Worm (Caenorhabditis elegans) whole organism, young adult: ENCODE data around the gene srh-136.

Experiments used
- C06A6.2 ChIP-seq: fragments of 200-800 bp; sonication (Bioruptor generic); conservative IDR thresholded peaks from 2 replicates; pipeline ENCODE4 v1.3.6; 2022; ENCODE audit warnings: missing genetic modification characterization, missing compliant biosample characterization
- F57A8.1 ChIP-seq: fragments of 200-800 bp; sonication (Bioruptor generic); optimal IDR thresholded peaks from 2 replicates; lab custom pipeline; 2018; ENCODE audit warnings: mild to moderate bottlenecking, missing genetic modification characterization, moderate library complexity, missing compliant biosample characterization
- Y95B8A.8 ChIP-seq: fragments of 200-800 bp; sonication (Bioruptor generic); IDR thresholded peaks from 2 replicates; pipeline ENCODE4 v1.3.6; 2022; ENCODE audit warnings: missing genetic modification reagents, missing genetic modification characterization, missing compliant biosample characterization
- aptf-2 ChIP-seq: fragments of 200-800 bp; sonication (Bioruptor generic); conservative IDR thresholded peaks from 2 replicates; pipeline ENCODE4 v1.3.6; 2022; ENCODE audit warnings: missing genetic modification reagents, missing genetic modification characterization, missing compliant biosample characterization
- atf-7 ChIP-seq: sonication (generic microtip); optimal IDR thresholded peaks from 2 replicates; lab custom pipeline; 2017; ENCODE audit warnings: mild to moderate bottlenecking, missing genetic modification characterization, missing compliant biosample characterization
- attf-6 ChIP-seq: fragments of 200-800 bp; sonication (Bioruptor generic); IDR thresholded peaks from 2 replicates; pipeline ENCODE4 v1.3.6; 2022; ENCODE audit warnings: missing genetic modification reagents, missing genetic modification characterization, missing compliant biosample characterization
- bed-1 ChIP-seq: fragments of 200-800 bp; sonication (Bioruptor generic); IDR thresholded peaks from 2 replicates; pipeline ENCODE4 v1.3.6; 2022; ENCODE audit warnings: missing genetic modification reagents, missing genetic modification characterization, missing compliant biosample characterization
- bed-2 ChIP-seq: fragments of 200-800 bp; sonication (Bioruptor generic); IDR thresholded peaks from 2 replicates; pipeline ENCODE4 v1.3.6; 2022; ENCODE audit warnings: missing genetic modification reagents, missing genetic modification characterization, missing compliant biosample characterization
- cebp-1 ChIP-seq, 2 experiments: fragments of 200-800 bp in 1 of 2; sonication (Bioruptor generic) in 1 of 2; sonication (generic microtip) in 1 of 2; IDR thresholded peaks in 1 of 2; optimal IDR thresholded peaks in 1 of 2; 2 replicates each; pipeline versions ENCODE4 v1.3.6 to Lab custom; 2017 to 2022; ENCODE audit warnings: missing compliant biosample characterization in 2 of 2, missing genetic modification characterization in 2 of 2, mild to moderate bottlenecking in 1 of 2, missing genetic modification reagents in 1 of 2, moderate library complexity in 1 of 2
- ceh-58 ChIP-seq: fragments of 200-800 bp; sonication (Bioruptor generic); IDR thresholded peaks from 2 replicates; pipeline ENCODE4 v1.3.6; 2022; ENCODE audit warnings: missing genetic modification characterization, missing compliant biosample characterization
- ceh-79 ChIP-seq: sonication (generic microtip); optimal IDR thresholded peaks from 2 replicates; lab custom pipeline; 2017; ENCODE audit warnings: mild to moderate bottlenecking, missing genetic modification characterization, missing compliant biosample characterization
- chd-7 ChIP-seq: sonication (generic microtip); optimal IDR thresholded peaks from 2 replicates; lab custom pipeline; 2016; ENCODE audit warnings: mild to moderate bottlenecking, missing genetic modification characterization, moderate library complexity, missing compliant biosample characterization
- die-1 ChIP-seq: sonication (generic microtip); optimal IDR thresholded peaks from 2 replicates; lab custom pipeline; 2016; ENCODE audit warnings: missing genotype, mild to moderate bottlenecking, missing genetic modification characterization, missing compliant biosample characterization
- dpff-1 ChIP-seq: sonication (generic microtip); optimal IDR thresholded peaks from 2 replicates; lab custom pipeline; 2017; ENCODE audit warnings: mild to moderate bottlenecking, missing genetic modification characterization, missing compliant biosample characterization
- egl-18 ChIP-seq: fragments of 200-800 bp; sonication (Bioruptor generic); IDR thresholded peaks from 2 replicates; pipeline ENCODE4 v1.3.6; 2022; ENCODE audit warnings: missing genetic modification reagents, missing genetic modification characterization, missing compliant biosample characterization
- egl-44 ChIP-seq: fragments of 200-800 bp; sonication (Bioruptor generic); IDR thresholded peaks from 2 replicates; pipeline ENCODE4 v1.3.6; 2022; ENCODE audit warnings: missing genetic modification reagents, missing genetic modification characterization, missing compliant biosample characterization
- egrh-3 ChIP-seq: fragments of 200-800 bp; sonication (Bioruptor generic); IDR thresholded peaks from 2 replicates; pipeline ENCODE4 v1.3.6; 2022; ENCODE audit warnings: missing genetic modification reagents, missing genetic modification characterization, missing compliant biosample characterization
- ets-4 ChIP-seq: fragments of 200-800 bp; sonication (Bioruptor generic); optimal IDR thresholded peaks from 2 replicates; lab custom pipeline; 2018; ENCODE audit warnings: mild to moderate bottlenecking, missing genetic modification characterization, missing compliant biosample characterization
- fkh-3 ChIP-seq: sonication (generic microtip); optimal IDR thresholded peaks from 2 replicates; lab custom pipeline; 2016; ENCODE audit warnings: mild to moderate bottlenecking, missing genetic modification characterization, missing compliant biosample characterization
- hlh-12 ChIP-seq: sonication (generic microtip); optimal IDR thresholded peaks from 2 replicates; lab custom pipeline; 2016; ENCODE audit warnings: missing genetic modification characterization, missing compliant biosample characterization
- hmg-20 ChIP-seq: fragments of 200-800 bp; sonication (Bioruptor generic); IDR thresholded peaks from 2 replicates; pipeline ENCODE4 v1.3.6; 2022; ENCODE audit warnings: missing genetic modification reagents, missing genetic modification characterization, missing compliant biosample characterization
- hsf-1 ChIP-seq: fragments of 200-800 bp; sonication (Bioruptor generic); IDR thresholded peaks from 2 replicates; pipeline ENCODE4 v1.3.6; 2022; ENCODE audit warnings: missing genetic modification reagents, missing genetic modification characterization, missing compliant biosample characterization
- madf-10 ChIP-seq: sonication (generic microtip); optimal IDR thresholded peaks from 2 replicates; lab custom pipeline; 2016; ENCODE audit warnings: mild to moderate bottlenecking, missing genetic modification characterization, missing compliant biosample characterization
- madf-6 ChIP-seq: fragments of 200-800 bp; sonication (Bioruptor generic); IDR thresholded peaks from 2 replicates; pipeline ENCODE4 v1.3.6; 2022; ENCODE audit warnings: missing genetic modification reagents, missing genetic modification characterization, missing compliant biosample characterization
- mcd-1 ChIP-seq: fragments of 200-800 bp; sonication (Bioruptor generic); IDR thresholded peaks from 2 replicates; pipeline ENCODE4 v1.3.6; 2022; ENCODE audit warnings: missing genetic modification reagents, missing genetic modification characterization, missing compliant biosample characterization
- nfyb-1 ChIP-seq: fragments of 200-800 bp; sonication (Bioruptor generic); IDR thresholded peaks from 2 replicates; pipeline ENCODE4 v1.3.6; 2022; ENCODE audit warnings: missing genetic modification reagents, missing genetic modification characterization, missing compliant biosample characterization
- nhr-120 ChIP-seq: fragments of 200-800 bp; sonication (Bioruptor generic); IDR thresholded peaks from 2 replicates; pipeline ENCODE4 v1.3.6; 2022; ENCODE audit warnings: missing genetic modification characterization, missing compliant biosample characterization
- pbrm-1 ChIP-seq: fragments of 200-800 bp; sonication (Bioruptor generic); IDR thresholded peaks from 2 replicates; pipeline ENCODE4 v1.3.6; 2022; ENCODE audit warnings: missing genetic modification reagents, missing genetic modification characterization, missing compliant biosample characterization
- rec-8 ChIP-seq, 2 experiments: sonication (generic microtip); optimal IDR thresholded peaks; 2 replicates each; lab custom pipeline; 2016; ENCODE audit warnings: mild to moderate bottlenecking in 2 of 2, missing genetic modification characterization in 2 of 2, missing genetic modification reagents in 2 of 2, missing genotype in 2 of 2, missing biosample characterization in 1 of 2, missing compliant biosample characterization in 1 of 2, moderate library complexity in 1 of 2
- snpc-3.4 ChIP-seq: sonication (generic microtip); optimal IDR thresholded peaks from 2 replicates; lab custom pipeline; 2017; ENCODE audit warnings: missing genetic modification characterization, mild to moderate bottlenecking, missing compliant biosample characterization, antibody characterized with exemption, moderate library complexity, missing genotype, missing genetic modification reagents
- somi-1 ChIP-seq: fragments of 200-800 bp; sonication (Bioruptor generic); optimal IDR thresholded peaks from 2 replicates; lab custom pipeline; 2018; ENCODE audit warnings: mild to moderate bottlenecking, missing genetic modification characterization, missing compliant biosample characterization
- ztf-25 ChIP-seq: fragments of 200-800 bp; sonication (Bioruptor generic); IDR thresholded peaks from 2 replicates; pipeline ENCODE4 v1.3.6; 2022; ENCODE audit warnings: missing genetic modification reagents, missing genetic modification characterization, missing compliant biosample characterization
- ztf-26 ChIP-seq: sonication (generic microtip); optimal IDR thresholded peaks from 2 replicates; lab custom pipeline; 2017; ENCODE audit warnings: missing genetic modification characterization, missing compliant biosample characterization
- ztf-28 ChIP-seq: fragments of 200-800 bp; sonication (Bioruptor generic); IDR thresholded peaks from 2 replicates; pipeline ENCODE4 v1.3.6; 2022; ENCODE audit warnings: missing genetic modification reagents, missing genetic modification characterization, missing compliant biosample characterization
- ztf-6 ChIP-seq: fragments of 200-800 bp; sonication (Bioruptor generic); IDR thresholded peaks from 2 replicates; pipeline ENCODE4 v1.3.6; 2022; ENCODE audit warnings: missing genetic modification reagents, missing genetic modification characterization, missing compliant biosample characterization

Gene srh-136

ce11 chrV:16497504-16497903, at the start of gene srh-136:
srh-136 (minus strand) TSS chrV:16497596.
- TF ChIP-seq chd-7 (tag; lab: Kevin White, UChicago) (no peak), somi-1 (GFP tag; lab: Kevin White, UChicago) (no peak), hsf-1 (GFP tag; lab: Robert Waterston, UW) (no peak), dpff-1 (tag; lab: Kevin White, UChicago) (no peak), hlh-12 (no peak), egl-44 (GFP tag; lab: Robert Waterston, UW) (no peak), attf-6 (GFP tag; lab: Robert Waterston, UW) (no peak), egl-18 (GFP tag; lab: Robert Waterston, UW) (no peak), nfyb-1 (GFP tag; lab: Robert Waterston, UW) (no peak), bed-2 (no peak), pbrm-1 (GFP tag; lab: Robert Waterston, UW) (no peak), bed-1 (GFP tag; lab: Robert Waterston, UW) (no peak), ztf-26 (tag; lab: Kevin White, UChicago) (no peak), mcd-1 (no peak), ztf-28 (GFP tag; lab: Robert Waterston, UW) (no peak), ztf-25 (GFP tag; lab: Robert Waterston, UW) (no peak), atf-7 (tag; lab: Kevin White, UChicago) (no peak), cebp-1 (GFP tag; IDR thresholded peaks at IDR 0.05; lab: Robert Waterston, UW) (no peak), cebp-1 (tag; optimal IDR thresholded peaks at IDR 0.05; lab: Kevin White, UChicago) (no peak), ceh-79 (tag; lab: Kevin White, UChicago) (no peak)

DNA sequence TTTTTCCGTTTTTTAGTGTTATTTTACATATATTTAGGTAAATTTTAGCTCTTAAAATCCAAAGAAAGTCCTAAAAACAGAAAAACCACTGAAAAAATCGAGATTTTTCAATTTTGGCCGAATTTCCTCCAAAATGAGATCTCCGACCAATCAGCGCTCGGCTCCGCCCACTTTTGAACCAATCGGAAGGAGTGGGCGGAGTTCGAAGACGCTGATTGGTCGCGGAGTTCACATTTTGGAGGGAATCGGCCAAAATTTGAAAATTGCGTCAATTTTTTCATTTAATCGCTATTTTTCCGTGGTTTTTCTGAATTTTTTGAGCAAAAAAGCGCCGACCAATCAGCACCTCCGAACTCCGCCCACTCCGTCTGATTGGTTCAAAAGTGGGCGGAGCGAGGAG, 43.3 kb upstream of the srh-136 start:
- TF ChIP-seq egrh-3 (GFP tag; lab: Robert Waterston, UW): no peak
- no peak for TF ChIP-seq aptf-2 (GFP tag; lab: Robert Waterston, UW)
- no peak for TF ChIP-seq F57A8.1 (GFP tag; lab: Kevin White, UChicago)
- no peak for TF ChIP-seq ets-4 (GFP tag; lab: Kevin White, UChicago)
- TF ChIP-seq hlh-12: no peak
- no peak for TF ChIP-seq cebp-1 (GFP tag; IDR thresholded peaks at IDR 0.05; lab: Robert Waterston, UW)
- TF ChIP-seq cebp-1 (tag; optimal IDR thresholded peaks at IDR 0.05; lab: Kevin White, UChicago): no peak
- TF ChIP-seq fkh-3 (tag; lab: Kevin White, UChicago): no peak
- no peak for TF ChIP-seq egl-44 (GFP tag; lab: Robert Waterston, UW)
- no peak for TF ChIP-seq Y95B8A.8
- TF ChIP-seq hmg-20: no peak
- TF ChIP-seq bed-2: no peak
- TF ChIP-seq madf-6 (GFP tag; lab: Robert Waterston, UW): no peak
- no peak for TF ChIP-seq die-1

ce11 chrV:16539666-16540065, 42.3 kb upstream of the srh-136 start:
- TF ChIP-seq rec-8 (tag; optimal IDR thresholded peaks at IDR 0.05; lab: Kevin White, UChicago) (no peak), C06A6.2 (GFP tag; lab: Robert Waterston, UW) (no peak), ztf-6 (GFP tag; lab: Robert Waterston, UW) (no peak), egrh-3 (GFP tag; lab: Robert Waterston, UW) (no peak), nhr-120 (GFP tag; lab: Robert Waterston, UW) (no peak), madf-10 (tag; lab: Kevin White, UChicago) (no peak), ceh-58 (no peak), snpc-3.4 (no peak), dpff-1 (tag; lab: Kevin White, UChicago) (no peak)
